Worm (Caenorhabditis elegans) whole organism, early embryonic: ENCODE data around the gene F13C5.3.

Source experiments
- B0310.2 ChIP-seq: sonication (generic microtip); optimal IDR thresholded peaks from 2 replicates; lab custom pipeline; 2016; ENCODE audit warnings: mild to moderate bottlenecking, missing genetic modification characterization, missing compliant biosample characterization
- F13C5.2 ChIP-seq: sonication (generic microtip); optimal IDR thresholded peaks from 2 replicates; lab custom pipeline; 2017; ENCODE audit warnings: mild to moderate bottlenecking, missing genetic modification characterization, inconsistent platforms, missing compliant biosample characterization
- aly-1 ChIP-seq: sonication (generic microtip); optimal IDR thresholded peaks from 2 replicates; lab custom pipeline; 2016; ENCODE audit warnings: missing genetic modification characterization, missing compliant biosample characterization
- ama-1 ChIP-seq: fragments of 150-350 bp; optimal IDR thresholded peaks from 2 replicates; lab custom pipeline; 2014
- ceh-13 ChIP-seq: fragments of 200-800 bp; sonication (Bioruptor generic); optimal IDR thresholded peaks from 2 replicates; lab custom pipeline; 2018; ENCODE audit warnings: mild to moderate bottlenecking, missing genetic modification characterization, missing compliant biosample characterization
- ceh-36 ChIP-seq: sonication (generic microtip); optimal IDR thresholded peaks from 2 replicates; lab custom pipeline; 2016; ENCODE audit warnings: missing genetic modification characterization, inconsistent platforms, missing compliant biosample characterization
- ets-7 ChIP-seq: sonication (generic microtip); optimal IDR thresholded peaks from 2 replicates; lab custom pipeline; 2016; ENCODE audit warnings: missing genotype, missing genetic modification characterization, missing compliant biosample characterization
- flt-1 ChIP-seq: fragments of 200-800 bp; sonication (Bioruptor generic); IDR thresholded peaks from 2 replicates; pipeline ENCODE4 v1.3.6; 2022; ENCODE audit warnings: missing genetic modification characterization, missing compliant biosample characterization
- hmbx-1 ChIP-seq: sonication (generic microtip); optimal IDR thresholded peaks from 2 replicates; lab custom pipeline; 2016; ENCODE audit warnings: mild to moderate bottlenecking, missing genetic modification characterization, missing compliant biosample characterization
- hmg-4 ChIP-seq: fragments of 200-800 bp; sonication (Bioruptor generic); optimal IDR thresholded peaks from 2 replicates; lab custom pipeline; 2018; ENCODE audit warnings: mild to moderate bottlenecking, missing genetic modification characterization, missing compliant biosample characterization
- hnd-1 ChIP-seq: sonication (generic microtip); optimal IDR thresholded peaks from 2 replicates; lab custom pipeline; 2016; ENCODE audit warnings: missing genetic modification characterization, missing compliant biosample characterization
- pes-1 ChIP-seq: fragments of 200-800 bp; sonication (Bioruptor generic); IDR thresholded peaks from 2 replicates; pipeline ENCODE4 v1.3.6; 2022; ENCODE audit warnings: missing genetic modification reagents, missing genetic modification characterization, missing compliant biosample characterization
- scrt-1 ChIP-seq: fragments of 200-800 bp; sonication (Bioruptor generic); IDR thresholded peaks from 2 replicates; pipeline ENCODE4 v1.3.6; 2022; ENCODE audit warnings: missing genetic modification characterization, missing compliant biosample characterization
- sea-1 ChIP-seq: fragments of 200-800 bp; sonication (Bioruptor generic); conservative IDR thresholded peaks from 2 replicates; pipeline ENCODE4 v1.3.6; 2022; ENCODE audit warnings: missing genetic modification characterization, missing compliant biosample characterization
- tbx-11 ChIP-seq: fragments of 200-800 bp; sonication (Bioruptor generic); IDR thresholded peaks from 2 replicates; pipeline ENCODE4 v1.3.6; 2022; ENCODE audit warnings: missing genetic modification characterization, missing compliant biosample characterization
- tbx-37 ChIP-seq: fragments of 200-800 bp; sonication (Bioruptor generic); conservative IDR thresholded peaks from 2 replicates; pipeline ENCODE4 v1.3.6; 2022; ENCODE audit warnings: missing genetic modification reagents, missing genetic modification characterization, missing compliant biosample characterization
- tra-4 ChIP-seq: sonication (generic microtip); optimal IDR thresholded peaks from 2 replicates; lab custom pipeline; 2017; ENCODE audit warnings: missing genetic modification characterization, missing compliant biosample characterization

Gene F13C5.3

ce11 chrX:557195-557594, 42.2 kb downstream of the F13C5.3 start, which contains the start of gene hlh-19:
Gene hlh-19, minus strand, starts transcription at chrX:557295.
- TF ChIP-seq ama-1 (no peak), scrt-1 (GFP tag; lab: Robert Waterston, UW) (no peak)

- TF ChIP-seq ceh-13 (no peak), B0310.2 (no peak), hmbx-1 (tag; lab: Kevin White, UChicago) (no peak), hnd-1 (no peak), tbx-11 (GFP tag; lab: Robert Waterston, UW) (no peak), flt-1 (no peak), ceh-36 (no peak), scrt-1 (GFP tag; lab: Robert Waterston, UW) (no peak), aly-1 (tag; lab: Kevin White, UChicago) (no peak), hmg-4 (GFP tag; lab: Kevin White, UChicago) (no peak), sea-1 (GFP tag; lab: Robert Waterston, UW) (no peak), ama-1 (no peak), ets-7 (tag; lab: Kevin White, UChicago) (no peak), tbx-37 (GFP tag; lab: Robert Waterston, UW) (no peak), F13C5.2 (tag; lab: Kevin White, UChicago) (no peak)
These were observed 44.2 kb downstream of the F13C5.3 start for ce11 chrX:555043-555791.

- TF ChIP-seq F13C5.2 (tag; lab: Kevin White, UChicago) (no peak), ama-1 (no peak), hmbx-1 (tag; lab: Kevin White, UChicago) (no peak), ceh-36 (no peak), tbx-11 (GFP tag; lab: Robert Waterston, UW) (no peak), hmg-4 (GFP tag; lab: Kevin White, UChicago) (no peak), hnd-1 (no peak), pes-1 (GFP tag; lab: Robert Waterston, UW) (no peak), ceh-13 (no peak), flt-1 (no peak), sea-1 (GFP tag; lab: Robert Waterston, UW) (no peak), tbx-37 (GFP tag; lab: Robert Waterston, UW) (no peak), ets-7 (tag; lab: Kevin White, UChicago) (no peak), aly-1 (tag; lab: Kevin White, UChicago) (no peak), tra-4 (tag; lab: Kevin White, UChicago) (no peak), B0310.2 (no peak), scrt-1 (GFP tag; lab: Robert Waterston, UW) (no peak)
These were observed 45.5 kb downstream of the F13C5.3 start, which contains the start of gene F57C12.6 for ce11 chrX:553875-554274. Gene F57C12.6, minus strand, starts transcription at chrX:553975.

ce11 chrX:553420-553819, 46.0 kb downstream of the F13C5.3 start:
- no peak for TF ChIP-seq tra-4 (tag; lab: Kevin White, UChicago)
- TF ChIP-seq pes-1 (GFP tag; lab: Robert Waterston, UW): no peak
- TF ChIP-seq ceh-36: no peak
- no peak for TF ChIP-seq tbx-11 (GFP tag; lab: Robert Waterston, UW)
- no peak for TF ChIP-seq ceh-13
- no peak for TF ChIP-seq hnd-1
- TF ChIP-seq sea-1 (GFP tag; lab: Robert Waterston, UW): no peak
- TF ChIP-seq hmbx-1 (tag; lab: Kevin White, UChicago): no peak
- no peak for TF ChIP-seq B0310.2
- no peak for TF ChIP-seq tbx-37 (GFP tag; lab: Robert Waterston, UW)
- no peak for TF ChIP-seq ama-1
- TF ChIP-seq ets-7 (tag; lab: Kevin White, UChicago): no peak
- TF ChIP-seq hmg-4 (GFP tag; lab: Kevin White, UChicago): no peak

ce11 chrX:551175-551729, 48.1 kb downstream of the F13C5.3 start, which contains the start of gene F57C12.2:
Gene F57C12.2, minus strand, starts transcription at chrX:551392.
- TF ChIP-seq aly-1 (tag; lab: Kevin White, UChicago) (no peak), sea-1 (GFP tag; lab: Robert Waterston, UW) (no peak), ceh-36 (no peak), tra-4 (tag; lab: Kevin White, UChicago) (no peak), tbx-11 (GFP tag; lab: Robert Waterston, UW) (no peak), B0310.2 (no peak), ama-1 (no peak)
